Worm (Caenorhabditis elegans) whole organism, L1 larva: Measurements from ENCODE around the gene F10E7.2.

Experiments
- hpl-2 ChIP-seq: fragments of 150-350 bp; optimal IDR thresholded peaks from 2 replicates; lab custom pipeline; 2014; ENCODE audit warnings: missing biosample characterization, missing genetic modification reagents, missing genetic modification characterization
- lsy-2 ChIP-seq, 2 experiments: fragments of 150-350 bp; optimal IDR thresholded peaks; 2 replicates each; lab custom pipeline; 2014; ENCODE audit warnings: missing biosample characterization in 2 of 2, missing genetic modification characterization in 2 of 2
- ztf-4 ChIP-seq: fragments of 150-350 bp; optimal IDR thresholded peaks from 2 replicates; lab custom pipeline; 2014; ENCODE audit warnings: missing biosample characterization, missing genetic modification characterization

ce11 chrII:7121762-7122292 is at the start of gene F10E7.2:
- TF ChIP-seq hpl-2 (GFP tag; lab: Kevin White, UChicago): no peak
- TF ChIP-seq lsy-2 (tag; optimal IDR thresholded peaks at IDR 0.05; lab: Kevin White, UChicago): no peak
- TF ChIP-seq ztf-4 (tag; lab: Kevin White, UChicago): no peak
